Worm (Caenorhabditis elegans): Measurements from ENCODE around the gene E03H12.4.
"Not testable (repeated sequence)": the region's sequence is repeated elsewhere in the genome, so short reads cannot be mapped to it uniquely, and the experiment has no call there.

The E03H12.4 gene

DNA sequence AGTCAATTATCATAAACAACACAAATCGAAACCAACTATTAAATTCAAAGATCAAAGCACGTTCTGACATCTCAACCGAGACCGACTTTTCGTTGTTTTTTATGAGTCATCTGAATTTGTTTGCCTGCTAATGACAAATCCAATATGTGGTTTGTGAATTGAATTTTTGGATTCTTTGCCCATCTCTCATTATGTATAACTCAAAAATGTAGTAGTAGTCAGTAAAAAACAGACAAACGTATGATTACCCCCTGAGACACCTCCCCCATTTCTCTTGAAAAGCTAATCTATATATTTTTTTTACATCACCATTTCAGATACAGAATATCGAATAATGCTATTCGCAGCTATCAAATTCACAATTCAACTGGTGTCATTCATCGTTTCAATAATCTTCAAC, 36.6 kb upstream of the E03H12.4 start, which contains the start of gene str-169:
str-169 (plus strand) TSS at position 301 of the 400 bp plus-strand sequence.
- no peak for TF ChIP-seq madf-3 (GFP tag; IDR thresholded peaks at IDR 0.05)

DNA sequence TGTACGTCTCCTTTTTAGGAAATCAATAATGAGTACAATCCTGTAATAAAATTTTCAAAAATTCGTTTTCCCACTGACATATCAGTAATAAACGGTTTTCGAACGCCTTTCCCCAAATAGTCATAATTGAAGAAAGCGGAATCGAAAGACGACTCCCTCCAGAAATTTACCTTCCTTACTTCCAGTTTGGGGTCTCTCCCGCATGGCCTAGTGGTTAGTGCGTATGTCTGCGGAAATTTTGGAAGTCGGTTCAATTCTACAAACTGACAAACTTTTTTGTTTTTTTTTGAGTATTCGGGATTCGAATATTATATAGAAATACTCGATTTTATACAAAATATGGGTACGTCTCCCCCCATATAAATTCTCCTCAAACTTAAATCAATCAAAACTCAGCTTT, 32.7 kb upstream of the E03H12.4 start:
- TF ChIP-seq rcor-1 (GFP tag; IDR thresholded peaks at IDR 0.05) = peak; percentile 24; the same call in 1 of the 2 replicates
- peak; percentile 69 for TF ChIP-seq B0261.1 (tag; optimal IDR thresholded peaks at IDR 0.05)
- peak; percentile 44 for TF ChIP-seq rpc-1 (optimal IDR thresholded peaks at IDR 0.05)
- peak; percentile 64 for TF ChIP-seq rpc-1 (tag; optimal IDR thresholded peaks at IDR 0.05)
- TF ChIP-seq tbp1 (GFP tag; optimal IDR thresholded peaks at IDR 0.05) = peak; percentile 89
- TF ChIP-seq Y53G8AR.9 (GFP tag; conservative IDR thresholded peaks at IDR 0.05) = 0 out of 2 replicates have a peak, but pooled peaks have one; percentile 50
- peak; percentile 76; the same call in 1 of the 2 replicates for TF ChIP-seq bed-1 (GFP tag; IDR thresholded peaks at IDR 0.05)
- TF ChIP-seq let-526 (GFP tag; IDR thresholded peaks at IDR 0.05) = 0 out of 2 replicates have a peak, but pooled peaks have one; percentile 44
- TF ChIP-seq snpc-4 (GFP tag; optimal IDR thresholded peaks at IDR 0.05) = not testable (repeated sequence)
- peak in 1 of 4 experiments; percentile 83 for TF ChIP-seq snpc-4 (tag; optimal IDR thresholded peaks at IDR 0.05)
- peak; percentile 16 for TF ChIP-seq T07F8.4 (tag; optimal IDR thresholded peaks at IDR 0.05)
- TF ChIP-seq ceh-100 (GFP tag; IDR thresholded peaks at IDR 0.05) = peak; percentile 58
- 0 out of 2 replicates have a peak, but pooled peaks have one; percentile 18 for TF ChIP-seq madf-8 (GFP tag; conservative IDR thresholded peaks at IDR 0.05)

DNA sequence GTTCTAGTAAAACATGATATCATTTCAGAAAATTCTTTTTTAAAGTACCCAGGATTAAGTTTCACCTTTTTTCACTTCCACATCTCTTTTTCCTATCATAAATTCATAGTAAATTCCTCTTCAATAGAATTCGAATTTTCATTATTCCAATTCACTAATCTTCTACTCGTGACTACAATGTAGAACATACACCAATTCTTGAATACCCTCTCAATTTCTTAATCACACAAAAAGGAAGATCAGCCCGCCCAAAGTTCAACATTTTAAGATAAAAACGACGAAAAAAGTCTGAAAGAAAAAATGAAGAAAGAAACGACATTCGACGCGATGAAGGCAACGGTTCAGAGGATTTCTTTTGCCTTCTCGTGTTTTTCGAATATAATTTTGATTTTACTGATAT, 28.5 kb upstream of the E03H12.4 start, which contains the start of gene str-163:
str-163 (plus strand) TSS at position 301 of the 400 bp plus-strand sequence.
- TF ChIP-seq mel-28 (tag; optimal IDR thresholded peaks at IDR 0.05; ENCODE audit: borderline replicate concordance) (no peak), Y53G8AR.9 (GFP tag; conservative IDR thresholded peaks at IDR 0.05) (no peak), sea-2 (GFP tag; IDR thresholded peaks at IDR 0.05) (no peak), sptf-2 (GFP tag; optimal IDR thresholded peaks at IDR 0.05) (no peak)

DNA sequence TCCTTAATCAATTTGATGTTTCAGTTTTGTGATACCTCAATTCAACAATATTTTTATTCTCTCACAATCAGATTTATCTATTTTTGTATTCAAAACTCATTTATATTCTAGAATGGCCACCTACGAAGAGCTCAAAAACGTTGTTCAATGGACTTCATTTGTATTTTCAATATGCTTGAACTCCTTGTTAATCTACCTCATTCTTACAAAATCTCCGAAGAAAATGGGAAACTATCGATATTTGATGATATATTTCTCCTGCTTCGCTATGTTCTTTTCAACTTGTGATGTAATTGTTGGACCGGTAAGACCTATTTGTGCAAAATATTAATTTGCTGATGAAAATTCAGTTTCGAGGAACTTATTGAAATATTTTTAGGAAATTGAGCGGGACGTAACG, 21.8 kb upstream of the E03H12.4 start, which contains the start of gene str-164:
str-164 (plus strand) TSS at position 113 of the 400 bp plus-strand sequence.
- TF ChIP-seq dpff-1 (tag; optimal IDR thresholded peaks at IDR 0.05) = no peak
- no peak for TF ChIP-seq madf-10 (tag; optimal IDR thresholded peaks at IDR 0.05)
- no peak for TF ChIP-seq unc-62 (GFP tag; optimal IDR thresholded peaks at IDR 0.05)
- no peak for TF ChIP-seq nfya-1 (tag; optimal IDR thresholded peaks at IDR 0.05; ENCODE audit: borderline replicate concordance, insufficient read depth)
- no peak for TF ChIP-seq fkh-3 (tag; optimal IDR thresholded peaks at IDR 0.05)
- TF ChIP-seq ZK185.1 (tag; optimal IDR thresholded peaks at IDR 0.05; ENCODE audit: poor library complexity, severe bottlenecking) = no peak
- TF ChIP-seq pha-4 (tag; optimal IDR thresholded peaks at IDR 0.05) = no peak
- no peak for TF ChIP-seq nhr-179 (tag; optimal IDR thresholded peaks at IDR 0.05)
- no peak for TF ChIP-seq F57A8.1 (GFP tag; optimal IDR thresholded peaks at IDR 0.05)
- no peak for TF ChIP-seq nhr-80 (tag; optimal IDR thresholded peaks at IDR 0.05)
- no peak for TF ChIP-seq cebp-2 (GFP tag; IDR thresholded peaks at IDR 0.05)

ce11 chrIV:4963834-4964233, 18.6 kb upstream of the E03H12.4 start, which contains the start of gene txt-3:
TSS of gene txt-3 (plus strand) at chrIV:4963958.
- TF ChIP-seq hmg-1.2 (GFP tag; IDR thresholded peaks at IDR 0.05) (no peak), ceh-40 (GFP tag; IDR thresholded peaks at IDR 0.05) (no peak), ztf-3 (GFP tag; optimal IDR thresholded peaks at IDR 0.05) (no peak), madf-3 (GFP tag; IDR thresholded peaks at IDR 0.05) (no peak), xnd-1 (tag; optimal IDR thresholded peaks at IDR 0.05) (no peak), unc-130 (GFP tag; optimal IDR thresholded peaks at IDR 0.05) (no peak), sea-2 (GFP tag; IDR thresholded peaks at IDR 0.05) (no peak), egl-18 (GFP tag; IDR thresholded peaks at IDR 0.05) (no peak), somi-1 (GFP tag; optimal IDR thresholded peaks at IDR 0.05) (no peak)

Measured in whole organism, young adult.